Worm (Caenorhabditis elegans) whole organism, L4 larva: ENCODE measurements around the gene T25B6.5.

Experiments
- F37D6.2 ChIP-seq: sonication (generic microtip); optimal IDR thresholded peaks from 2 replicates; lab custom pipeline; 2016; ENCODE audit warnings: mild to moderate bottlenecking, missing genetic modification characterization, missing compliant biosample characterization
- F49E8.2 ChIP-seq: sonication (generic microtip); optimal IDR thresholded peaks from 2 replicates; lab custom pipeline; 2016; ENCODE audit warnings: missing compliant biosample characterization, mild to moderate bottlenecking, missing genetic modification characterization, borderline replicate concordance
- Y105C5A.15 ChIP-seq: fragments of 200-800 bp; sonication (Bioruptor generic); IDR thresholded peaks from 2 replicates; pipeline ENCODE4 v1.3.6; 2022; ENCODE audit warnings: missing genetic modification characterization, missing compliant biosample characterization
- Y5F2A.4 ChIP-seq: fragments of 200-800 bp; sonication (Bioruptor generic); optimal IDR thresholded peaks from 2 replicates; lab custom pipeline; 2018; ENCODE audit warnings: mild to moderate bottlenecking, missing genetic modification characterization, missing compliant biosample characterization
- aha-1 ChIP-seq: fragments of 150-350 bp; peaks from one replicate; lab custom pipeline; 2014; ENCODE audit warnings: missing biosample characterization, missing genetic modification characterization
- arid-1 ChIP-seq: fragments of 200-800 bp; sonication (Bioruptor generic); conservative IDR thresholded peaks from 2 replicates; pipeline ENCODE4 v1.3.6; 2022; ENCODE audit warnings: missing genetic modification reagents, missing genetic modification characterization, missing compliant biosample characterization
- attf-4 ChIP-seq: sonication (generic microtip); optimal IDR thresholded peaks from 3 replicates; lab custom pipeline; 2017; ENCODE audit warnings: missing biosample characterization, missing genetic modification characterization
- ceh-44 ChIP-seq: fragments of 200-800 bp; sonication (Bioruptor generic); IDR thresholded peaks from 2 replicates; pipeline ENCODE4 v1.3.6; 2022; ENCODE audit warnings: missing genetic modification reagents, missing genetic modification characterization, missing compliant biosample characterization
- ceh-62 ChIP-seq: sonication (generic microtip); optimal IDR thresholded peaks from 2 replicates; lab custom pipeline; 2017; ENCODE audit warnings: missing biosample characterization, missing genetic modification characterization
- cey-2 ChIP-seq: sonication (generic microtip); optimal IDR thresholded peaks from 3 replicates; lab custom pipeline; 2017; ENCODE audit warnings: missing genetic modification characterization, mild to moderate bottlenecking, missing compliant biosample characterization, antibody characterized with exemption, borderline replicate concordance; ENCODE audit not compliant: insufficient read depth
- ctbp-1 ChIP-seq: fragments of 200-800 bp; sonication (Bioruptor generic); IDR thresholded peaks from 2 replicates; pipeline ENCODE4 v1.3.6; 2022; ENCODE audit warnings: missing genetic modification reagents, missing genetic modification characterization, missing compliant biosample characterization
- daf-12 ChIP-seq: fragments of 150-350 bp; optimal IDR thresholded peaks from 2 replicates; lab custom pipeline; 2014; ENCODE audit warnings: missing biosample characterization, missing genetic modification reagents, missing genetic modification characterization
- daf-16 ChIP-seq, 3 experiments: sonication (generic microtip); optimal IDR thresholded peaks; 2 replicates each; lab custom pipeline; 2016 to 2017; ENCODE audit warnings: missing genetic modification characterization in 3 of 3, missing genetic modification reagents in 3 of 3, mild to moderate bottlenecking in 2 of 3, missing compliant biosample characterization in 2 of 3, missing biosample characterization in 1 of 3, moderate library complexity in 1 of 3
- daf-8 ChIP-seq: fragments of 200-800 bp; sonication (Bioruptor generic); IDR thresholded peaks from 2 replicates; pipeline ENCODE4 v1.3.6; 2022; ENCODE audit warnings: missing genetic modification characterization, missing compliant biosample characterization
- dmd-6 ChIP-seq: fragments of 200-800 bp; sonication (Bioruptor generic); IDR thresholded peaks from 2 replicates; pipeline ENCODE4 v1.3.6; 2022; ENCODE audit warnings: missing genetic modification reagents, missing genetic modification characterization, missing compliant biosample characterization
- dmd-8 ChIP-seq: fragments of 200-800 bp; sonication (Bioruptor generic); IDR thresholded peaks from 2 replicates; pipeline ENCODE4 v1.3.6; 2022; ENCODE audit warnings: missing genetic modification characterization, missing compliant biosample characterization
- fkh-10 ChIP-seq: fragments of 150-350 bp; optimal IDR thresholded peaks from 2 replicates; lab custom pipeline; 2014; ENCODE audit warnings: missing biosample characterization, missing genetic modification reagents, missing genetic modification characterization
- gei-8 ChIP-seq: fragments of 200-800 bp; sonication (Bioruptor generic); optimal IDR thresholded peaks from 2 replicates; lab custom pipeline; 2018; ENCODE audit warnings: mild to moderate bottlenecking, missing genetic modification characterization, missing compliant biosample characterization
- hlh-11 ChIP-seq: fragments of 200-800 bp; sonication (Bioruptor generic); optimal IDR thresholded peaks from 2 replicates; lab custom pipeline; 2018; ENCODE audit warnings: mild to moderate bottlenecking, missing genetic modification characterization, missing compliant biosample characterization
- hlh-30 ChIP-seq: sonication (generic microtip); optimal IDR thresholded peaks from 2 replicates; lab custom pipeline; 2017; ENCODE audit warnings: antibody characterized with exemption, mild to moderate bottlenecking, missing genetic modification characterization, missing compliant biosample characterization; ENCODE audit not compliant: insufficient read depth
- hmg-1.1 ChIP-seq: fragments of 200-800 bp; sonication (Bioruptor generic); IDR thresholded peaks from 2 replicates; pipeline ENCODE4 v1.3.6; 2022; ENCODE audit warnings: missing genetic modification reagents, missing genetic modification characterization, missing compliant biosample characterization
- jun-1 ChIP-seq: fragments of 150-350 bp; optimal IDR thresholded peaks from 2 replicates; lab custom pipeline; 2014; ENCODE audit warnings: missing biosample characterization, missing genetic modification reagents, missing genetic modification characterization
- lim-7 ChIP-seq: fragments of 200-800 bp; sonication (Bioruptor generic); IDR thresholded peaks from 2 replicates; pipeline ENCODE4 v1.3.6; 2022; ENCODE audit warnings: missing genetic modification characterization, missing compliant biosample characterization
- lin-1 ChIP-seq: fragments of 200-800 bp; sonication (Bioruptor generic); IDR thresholded peaks from 2 replicates; pipeline ENCODE4 v1.3.6; 2022; ENCODE audit warnings: missing genetic modification reagents, missing genetic modification characterization, missing compliant biosample characterization
- lin-15B ChIP-seq: fragments of 150-350 bp; sonication (generic microtip); optimal IDR thresholded peaks from 3 replicates; lab custom pipeline; 2014; ENCODE audit warnings: missing biosample characterization, missing genetic modification characterization
- lin-38 ChIP-seq: fragments of 200-800 bp; sonication (Bioruptor generic); IDR thresholded peaks from 2 replicates; pipeline ENCODE4 v1.3.6; 2022; ENCODE audit warnings: missing genetic modification reagents, missing genetic modification characterization, missing compliant biosample characterization
- lsy-2 ChIP-seq, 2 experiments: fragments of 150-350 bp in 1 of 2; sonication (generic microtip) in 1 of 2; optimal IDR thresholded peaks; 2 replicates each; lab custom pipeline; 2014 to 2017; ENCODE audit warnings: missing biosample characterization in 2 of 2, missing genetic modification characterization in 2 of 2
- mdt-29 ChIP-seq: fragments of 200-800 bp; sonication (Bioruptor generic); IDR thresholded peaks from 2 replicates; pipeline ENCODE4 v1.3.6; 2022; ENCODE audit warnings: missing genetic modification reagents, missing genetic modification characterization, missing compliant biosample characterization
- mes-2 ChIP-seq: sonication (generic microtip); optimal IDR thresholded peaks from 2 replicates; lab custom pipeline; 2016; ENCODE audit warnings: missing genotype, mild to moderate bottlenecking, missing genetic modification characterization, missing compliant biosample characterization; ENCODE audit not compliant: poor library complexity, severe bottlenecking
- mxl-3 ChIP-seq: fragments of 200-800 bp; sonication (Bioruptor generic); optimal IDR thresholded peaks from 2 replicates; lab custom pipeline; 2018; ENCODE audit warnings: mild to moderate bottlenecking, missing genetic modification characterization, missing compliant biosample characterization
- nhr-102 ChIP-seq: sonication (generic microtip); optimal IDR thresholded peaks from 2 replicates; lab custom pipeline; 2016; ENCODE audit warnings: mild to moderate bottlenecking, missing genetic modification characterization, moderate library complexity, missing compliant biosample characterization
- nhr-237 ChIP-seq: sonication (generic microtip); optimal IDR thresholded peaks from 2 replicates; lab custom pipeline; 2017; ENCODE audit warnings: missing biosample characterization, missing genetic modification characterization
- nhr-41 ChIP-seq: fragments of 200-800 bp; sonication (Bioruptor generic); IDR thresholded peaks from 2 replicates; pipeline ENCODE4 v1.3.6; 2022; ENCODE audit warnings: missing genetic modification reagents, missing genetic modification characterization, missing compliant biosample characterization
- nhr-48 ChIP-seq: sonication (generic microtip); optimal IDR thresholded peaks from 2 replicates; lab custom pipeline; 2016; ENCODE audit warnings: mild to moderate bottlenecking, missing genetic modification characterization, missing compliant biosample characterization
- php-3 ChIP-seq: fragments of 200-800 bp; sonication (Bioruptor generic); IDR thresholded peaks from 2 replicates; pipeline ENCODE4 v1.3.6; 2022; ENCODE audit warnings: missing genetic modification reagents, missing genetic modification characterization, missing compliant biosample characterization
- pqm-1 ChIP-seq: sonication (generic microtip); optimal IDR thresholded peaks from 2 replicates; lab custom pipeline; 2017; ENCODE audit warnings: missing biosample characterization, missing genetic modification characterization
- rbr-2 ChIP-seq: sonication (generic microtip); optimal IDR thresholded peaks from 2 replicates; lab custom pipeline; 2016; ENCODE audit warnings: missing genotype, missing genetic modification characterization, missing compliant biosample characterization
- saeg-2 ChIP-seq: fragments of 200-800 bp; sonication (Bioruptor generic); IDR thresholded peaks from 2 replicates; pipeline ENCODE4 v1.3.6; 2022; ENCODE audit warnings: missing genetic modification reagents, missing genetic modification characterization, missing compliant biosample characterization
- sdz-12 ChIP-seq: fragments of 200-800 bp; sonication (Bioruptor generic); optimal IDR thresholded peaks from 2 replicates; lab custom pipeline; 2018; ENCODE audit warnings: mild to moderate bottlenecking, missing genetic modification characterization, missing compliant biosample characterization
- set-16 ChIP-seq: fragments of 200-800 bp; sonication (Bioruptor generic); IDR thresholded peaks from 2 replicates; pipeline ENCODE4 v1.3.6; 2022; ENCODE audit warnings: missing genetic modification reagents, missing genetic modification characterization, missing compliant biosample characterization
- snpc-1.2 ChIP-seq: fragments of 200-800 bp; sonication (Bioruptor generic); IDR thresholded peaks from 2 replicates; pipeline ENCODE4 v1.3.6; 2022; ENCODE audit warnings: missing genetic modification reagents, missing genetic modification characterization, missing compliant biosample characterization
- snpc-4 ChIP-seq: fragments of 150-350 bp; optimal IDR thresholded peaks from 2 replicates; lab custom pipeline; 2014; ENCODE audit warnings: missing biosample characterization, missing genetic modification characterization
- unc-130 ChIP-seq: sonication (generic microtip); optimal IDR thresholded peaks from 2 replicates; lab custom pipeline; 2016; ENCODE audit warnings: missing genetic modification reagents, missing genetic modification characterization, missing compliant biosample characterization
- unc-39 ChIP-seq: sonication (generic microtip); optimal IDR thresholded peaks from 2 replicates; lab custom pipeline; 2017; ENCODE audit warnings: missing biosample characterization, missing genetic modification characterization
- unc-62 ChIP-seq, 3 experiments: fragments of 150-350 bp in 1 of 3; sonication (generic microtip); optimal IDR thresholded peaks in 2 of 3; peaks in 1 of 3; 1 replicate in 1 of 3; 2 replicates in 2 of 3; lab custom pipeline; 2014 to 2017; ENCODE audit warnings: missing biosample characterization in 3 of 3, missing genetic modification characterization in 3 of 3, missing genetic modification reagents in 3 of 3, missing genotype in 1 of 3
- zfp-2 ChIP-seq: sonication (generic microtip); optimal IDR thresholded peaks from 2 replicates; lab custom pipeline; 2016; ENCODE audit warnings: mild to moderate bottlenecking, missing genetic modification characterization, missing compliant biosample characterization

Gene T25B6.5

ce11 chrX:9021645-9022044, at the start of gene T25B6.5:
Gene T25B6.5 (minus strand): TSS chrX:9021745.
- no peak for TF ChIP-seq fkh-10
- TF ChIP-seq lin-38 (GFP tag; lab: Robert Waterston, UW) = no peak
- TF ChIP-seq lin-15B (tag; lab: Kevin White, UChicago) = no peak
- no peak for TF ChIP-seq ceh-62 (tag; lab: Kevin White, UChicago)
- no peak for TF ChIP-seq unc-62 (GFP tag; optimal IDR thresholded peaks at IDR 0.05 in 1 of 2; lab: Kevin White, UChicago)
- TF ChIP-seq unc-62 (tag; optimal IDR thresholded peaks at IDR 0.05; lab: Kevin White, UChicago) = no peak
- TF ChIP-seq lim-7 (GFP tag; lab: Robert Waterston, UW) = no peak
- TF ChIP-seq dmd-8 (GFP tag; lab: Robert Waterston, UW) = no peak
- TF ChIP-seq nhr-102 = no peak
- TF ChIP-seq Y5F2A.4 (GFP tag; lab: Kevin White, UChicago) = no peak
- no peak for TF ChIP-seq daf-12 (tag; lab: Kevin White, UChicago)
- no peak for TF ChIP-seq mdt-29
- TF ChIP-seq saeg-2 (GFP tag; lab: Robert Waterston, UW) = no peak
- TF ChIP-seq sdz-12 = no peak
- TF ChIP-seq, all 104 proteins: peak for 0

ce11 chrX:9069070-9069469, 47.5 kb upstream of the T25B6.5 start:
- TF ChIP-seq cey-2 (tag; lab: Kevin White, UChicago) (no peak), F37D6.2 (tag; lab: Kevin White, UChicago) (no peak), mes-2 (tag; lab: Kevin White, UChicago) (no peak), daf-16 (GFP tag; optimal IDR thresholded peaks at IDR 0.05; lab: Kevin White, UChicago) (peak in 1 of 2 experiments; percentile 0), daf-16 (tag; optimal IDR thresholded peaks at IDR 0.05; lab: Kevin White, UChicago) (no peak), ctbp-1 (GFP tag; lab: Robert Waterston, UW) (no peak), php-3 (GFP tag; lab: Robert Waterston, UW) (no peak), aha-1 (tag; lab: Kevin White, UChicago) (no peak), unc-62 (GFP tag; optimal IDR thresholded peaks at IDR 0.05 in 1 of 2; lab: Kevin White, UChicago) (peak in 1 of 2 experiments; percentile 91), unc-62 (tag; optimal IDR thresholded peaks at IDR 0.05; lab: Kevin White, UChicago) (no peak), lin-1 (GFP tag; lab: Robert Waterston, UW) (no peak), hlh-11 (tag; lab: Kevin White, UChicago) (peak; percentile 0), nhr-237 (tag; lab: Kevin White, UChicago) (no peak), unc-130 (GFP tag; lab: Kevin White, UChicago) (no peak)

ce11 chrX:9068075-9068474, 46.5 kb upstream of the T25B6.5 start:
- TF ChIP-seq gei-8 = no peak
- TF ChIP-seq nhr-41 (GFP tag; lab: Robert Waterston, UW) = no peak
- no peak for TF ChIP-seq daf-12 (tag; lab: Kevin White, UChicago)
- no peak for TF ChIP-seq sdz-12
- TF ChIP-seq unc-62 (GFP tag; optimal IDR thresholded peaks at IDR 0.05 in 1 of 2; lab: Kevin White, UChicago) = peak in 1 of 2 experiments; percentile 89
- TF ChIP-seq unc-62 (tag; optimal IDR thresholded peaks at IDR 0.05; lab: Kevin White, UChicago) = no peak
- no peak for TF ChIP-seq Y105C5A.15 (GFP tag; lab: Robert Waterston, UW)
- no peak for TF ChIP-seq daf-8 (GFP tag; lab: Robert Waterston, UW)
- TF ChIP-seq pqm-1 (tag; lab: Kevin White, UChicago) = no peak
- peak; percentile 67 for TF ChIP-seq hmg-1.1 (GFP tag; lab: Robert Waterston, UW)
- TF ChIP-seq unc-39 = no peak
- peak; percentile 37 for TF ChIP-seq mxl-3
- no peak for TF ChIP-seq snpc-4 (tag; lab: Kevin White, UChicago)
- TF ChIP-seq lsy-2 (tag; optimal IDR thresholded peaks at IDR 0.05; lab: Kevin White, UChicago) = no peak
- no peak for TF ChIP-seq lin-15B (tag; lab: Kevin White, UChicago)
- peak; percentile 56 for TF ChIP-seq hlh-11 (tag; lab: Kevin White, UChicago)
- no peak for TF ChIP-seq snpc-1.2 (GFP tag; lab: Robert Waterston, UW)
- TF ChIP-seq set-16 (GFP tag; lab: Robert Waterston, UW) = no peak
- TF ChIP-seq rbr-2 (tag; lab: Kevin White, UChicago) = peak; percentile 22
- TF ChIP-seq dmd-6 (GFP tag; lab: Robert Waterston, UW) = peak; percentile 28; the same call in 1 of the 2 replicates
- TF ChIP-seq nhr-48 (tag; lab: Kevin White, UChicago) = no peak
- no peak for TF ChIP-seq ceh-44 (GFP tag; lab: Robert Waterston, UW)
- TF ChIP-seq jun-1 (tag; lab: Kevin White, UChicago) = no peak
- TF ChIP-seq F49E8.2 (tag; lab: Kevin White, UChicago) = no peak
- no peak for TF ChIP-seq zfp-2
- TF ChIP-seq hlh-30 (tag; lab: Kevin White, UChicago) = peak; percentile 42
- no peak for TF ChIP-seq arid-1 (GFP tag; lab: Robert Waterston, UW)
- no peak for TF ChIP-seq attf-4 (tag; lab: Kevin White, UChicago)
